Worm (Caenorhabditis elegans) whole organism, L2 larva: ENCODE measurements around the gene C55A1.1.
"Not testable (repeated sequence)": the region's sequence is repeated elsewhere in the genome, so short reads cannot be mapped to it uniquely, and the experiment has no call there.

Experiments
- C34F6.9 ChIP-seq: fragments of 150-350 bp; optimal IDR thresholded peaks from 2 replicates; lab custom pipeline; 2014; ENCODE audit warnings: missing biosample characterization, missing genetic modification characterization
- F13H6.1 ChIP-seq: sonication (generic microtip); optimal IDR thresholded peaks from 2 replicates; lab custom pipeline; 2016; ENCODE audit warnings: missing genetic modification characterization, missing compliant biosample characterization
- ZK546.5 ChIP-seq: sonication (generic microtip); optimal IDR thresholded peaks from 2 replicates; lab custom pipeline; 2017; ENCODE audit warnings: missing biosample characterization, missing genetic modification characterization
- alr-1 ChIP-seq: fragments of 150-350 bp; optimal IDR thresholded peaks from 2 replicates; lab custom pipeline; 2014; ENCODE audit warnings: missing biosample characterization, missing genetic modification characterization
- aly-2 ChIP-seq: fragments of 150-350 bp; optimal IDR thresholded peaks from 2 replicates; lab custom pipeline; 2014; ENCODE audit warnings: missing biosample characterization, missing genetic modification characterization
- ama-1 ChIP-seq: fragments of 150-350 bp; optimal IDR thresholded peaks from 2 replicates; lab custom pipeline; 2018; ENCODE audit warnings: inconsistent platforms
- blmp-1 ChIP-seq: sonication (generic microtip); optimal IDR thresholded peaks from 2 replicates; lab custom pipeline; 2017; ENCODE audit warnings: missing genetic modification characterization, mild to moderate bottlenecking, missing compliant biosample characterization, antibody characterized with exemption, moderate library complexity; ENCODE audit not compliant: insufficient read depth
- ceh-16 ChIP-seq: fragments of 150-350 bp; optimal IDR thresholded peaks from 2 replicates; lab custom pipeline; 2014; ENCODE audit warnings: missing biosample characterization, missing genetic modification characterization
- crh-2 ChIP-seq: sonication (generic microtip); optimal IDR thresholded peaks from 2 replicates; lab custom pipeline; 2017; ENCODE audit warnings: missing biosample characterization, missing genetic modification characterization
- dmd-4 ChIP-seq: sonication (generic microtip); optimal IDR thresholded peaks from 2 replicates; lab custom pipeline; 2017; ENCODE audit warnings: missing biosample characterization, missing genetic modification characterization
- egl-27 ChIP-seq: sonication (generic microtip); optimal IDR thresholded peaks from 3 replicates; lab custom pipeline; 2017; ENCODE audit warnings: missing biosample characterization, missing genetic modification reagents, missing genetic modification characterization
- elt-3 ChIP-seq: sonication (generic microtip); optimal IDR thresholded peaks from 2 replicates; lab custom pipeline; 2017; ENCODE audit warnings: missing biosample characterization, missing genetic modification characterization
- fos-1 ChIP-seq: fragments of 150-350 bp; optimal IDR thresholded peaks from 2 replicates; lab custom pipeline; 2014; ENCODE audit warnings: missing biosample characterization, missing genetic modification characterization
- lin-11 ChIP-seq: fragments of 150-350 bp; sonication (generic microtip); optimal IDR thresholded peaks from 2 replicates; lab custom pipeline; 2014; ENCODE audit warnings: missing biosample characterization, missing genetic modification characterization, inconsistent platforms, mixed read lengths
- lin-13 ChIP-seq: fragments of 150-350 bp; optimal IDR thresholded peaks from 2 replicates; lab custom pipeline; 2014; ENCODE audit warnings: missing biosample characterization, missing genetic modification reagents, missing genetic modification characterization
- lin-39 ChIP-seq: fragments of 150-350 bp; optimal IDR thresholded peaks from 2 replicates; lab custom pipeline; 2014; ENCODE audit warnings: missing biosample characterization, missing genetic modification reagents, missing genetic modification characterization
- lsy-2 ChIP-seq, 2 experiments: fragments of 150-350 bp in 1 of 2; sonication (generic microtip) in 1 of 2; optimal IDR thresholded peaks; 2 replicates each; lab custom pipeline; 2014 to 2017; ENCODE audit warnings: missing biosample characterization in 2 of 2, missing genetic modification characterization in 2 of 2
- mab-5 ChIP-seq: fragments of 150-350 bp; optimal IDR thresholded peaks from 2 replicates; lab custom pipeline; 2014; ENCODE audit warnings: missing biosample characterization, missing genetic modification characterization
- mbf-1 ChIP-seq: sonication (generic microtip); optimal IDR thresholded peaks from 2 replicates; lab custom pipeline; 2017; ENCODE audit warnings: missing biosample characterization, missing genetic modification characterization
- nhr-10 ChIP-seq: sonication (generic microtip); optimal IDR thresholded peaks from 2 replicates; lab custom pipeline; 2017; ENCODE audit warnings: missing biosample characterization, missing genetic modification characterization
- nhr-11 ChIP-seq: fragments of 150-350 bp; optimal IDR thresholded peaks from 2 replicates; lab custom pipeline; 2014; ENCODE audit warnings: missing biosample characterization, missing genetic modification characterization
- nhr-129 ChIP-seq: fragments of 150-350 bp; optimal IDR thresholded peaks from 2 replicates; lab custom pipeline; 2014; ENCODE audit warnings: missing biosample characterization, missing genetic modification characterization
- nhr-21 ChIP-seq: fragments of 150-350 bp; optimal IDR thresholded peaks from 2 replicates; lab custom pipeline; 2014; ENCODE audit warnings: missing biosample characterization, missing genetic modification characterization
- nhr-23 ChIP-seq: fragments of 150-350 bp; optimal IDR thresholded peaks from 2 replicates; lab custom pipeline; 2014; ENCODE audit warnings: missing biosample characterization, missing genetic modification reagents, missing genetic modification characterization
- nhr-237 ChIP-seq: fragments of 150-350 bp; optimal IDR thresholded peaks from 2 replicates; lab custom pipeline; 2014; ENCODE audit warnings: missing biosample characterization, missing genetic modification characterization
- nhr-25 ChIP-seq: fragments of 150-350 bp; sonication (generic microtip); optimal IDR thresholded peaks from 3 replicates; lab custom pipeline; 2014; ENCODE audit warnings: missing biosample characterization, missing genetic modification characterization
- nhr-77 ChIP-seq: fragments of 150-350 bp; optimal IDR thresholded peaks from 2 replicates; lab custom pipeline; 2014; ENCODE audit warnings: missing biosample characterization, missing genetic modification characterization
- peb-1 ChIP-seq: fragments of 150-350 bp; optimal IDR thresholded peaks from 2 replicates; lab custom pipeline; 2014; ENCODE audit warnings: missing biosample characterization, missing genetic modification characterization
- sem-4 ChIP-seq: fragments of 150-350 bp; optimal IDR thresholded peaks from 2 replicates; lab custom pipeline; 2014; ENCODE audit warnings: missing biosample characterization, missing genetic modification reagents, missing genetic modification characterization
- skn-1 ChIP-seq: sonication (generic microtip); optimal IDR thresholded peaks from 2 replicates; lab custom pipeline; 2017; ENCODE audit warnings: missing biosample characterization, missing genetic modification characterization
- sma-3 ChIP-seq: sonication (generic microtip); optimal IDR thresholded peaks from 2 replicates; lab custom pipeline; 2016; ENCODE audit warnings: missing genetic modification reagents, missing genetic modification characterization, missing compliant biosample characterization
- sma-9 ChIP-seq, 2 experiments: fragments of 150-350 bp in 1 of 2; sonication (generic microtip) in 1 of 2; optimal IDR thresholded peaks; 2 replicates each; lab custom pipeline; 2014 to 2016; ENCODE audit warnings: missing genetic modification characterization in 2 of 2, mild to moderate bottlenecking in 1 of 2, missing biosample characterization in 1 of 2, missing compliant biosample characterization in 1 of 2, missing genetic modification reagents in 1 of 2, moderate library complexity in 1 of 2
- snpc-4 ChIP-seq: fragments of 150-350 bp; optimal IDR thresholded peaks from 2 replicates; lab custom pipeline; 2014; ENCODE audit warnings: missing biosample characterization, missing genetic modification characterization
- unc-39 ChIP-seq: fragments of 150-350 bp; optimal IDR thresholded peaks from 2 replicates; lab custom pipeline; 2014; ENCODE audit warnings: missing biosample characterization, missing genetic modification characterization
- unc-55 ChIP-seq: fragments of 150-350 bp; sonication (generic microtip); optimal IDR thresholded peaks from 3 replicates; lab custom pipeline; 2014; ENCODE audit warnings: missing biosample characterization, missing genetic modification reagents, missing genetic modification characterization
- unc-62 ChIP-seq: fragments of 150-350 bp; optimal IDR thresholded peaks from 2 replicates; lab custom pipeline; 2014; ENCODE audit warnings: missing biosample characterization, missing genetic modification reagents, missing genetic modification characterization
- zag-1 ChIP-seq: fragments of 150-350 bp; optimal IDR thresholded peaks from 2 replicates; lab custom pipeline; 2014; ENCODE audit warnings: missing biosample characterization, missing genetic modification characterization
- ztf-11 ChIP-seq: sonication (generic microtip); optimal IDR thresholded peaks from 2 replicates; lab custom pipeline; 2017; ENCODE audit warnings: missing biosample characterization, missing genetic modification characterization
- ztf-4 ChIP-seq: fragments of 150-350 bp; optimal IDR thresholded peaks from 2 replicates; lab custom pipeline; 2014; ENCODE audit warnings: missing biosample characterization, missing genetic modification characterization

C55A1.1 gene

ce11 chrV:15578386-15578785, 43.2 kb upstream of the C55A1.1 start, which contains the start of gene F28F8.9 (continued):
- TF ChIP-seq sma-3 (GFP tag; lab: Kevin White, UChicago) (peak; percentile 4), nhr-21 (tag; lab: Kevin White, UChicago) (no peak), ama-1 (lab: Kevin White, UChicago) (no peak), nhr-77 (tag; lab: Kevin White, UChicago) (no peak), blmp-1 (tag; lab: Kevin White, UChicago) (no peak), egl-27 (tag; lab: Kevin White, UChicago) (no peak), sma-9 (GFP tag; optimal IDR thresholded peaks at IDR 0.05; lab: Kevin White, UChicago) (peak; percentile 39), sma-9 (tag; optimal IDR thresholded peaks at IDR 0.05; lab: Kevin White, UChicago) (no peak), nhr-23 (no peak), elt-3 (tag; lab: Kevin White, UChicago) (no peak), lin-39 (tag; lab: Kevin White, UChicago) (no peak), mbf-1 (no peak), zag-1 (tag; lab: Kevin White, UChicago) (no peak), C34F6.9 (tag; lab: Kevin White, UChicago) (peak; percentile 55), snpc-4 (tag; lab: Kevin White, UChicago) (peak; percentile 36), sem-4 (tag; lab: Kevin White, UChicago) (no peak), ztf-11 (tag; lab: Kevin White, UChicago) (no peak), dmd-4 (tag; lab: Kevin White, UChicago) (no peak), crh-2 (tag; lab: Kevin White, UChicago) (peak; percentile 32), nhr-129 (peak; percentile 66), lin-11 (no peak), F13H6.1 (no peak), mab-5 (tag; lab: Kevin White, UChicago) (no peak), nhr-237 (tag; lab: Kevin White, UChicago) (no peak), nhr-25 (no peak), ZK546.5 (tag; lab: Kevin White, UChicago) (no peak)

- TF ChIP-seq F13H6.1, result peak; percentile 25
- TF ChIP-seq crh-2 (tag; lab: Kevin White, UChicago), result peak; percentile 24
- peak; percentile 65 for TF ChIP-seq unc-55 (GFP tag; lab: Kevin White, UChicago)
- peak; percentile 7 for TF ChIP-seq nhr-129
- TF ChIP-seq lsy-2 (tag; optimal IDR thresholded peaks at IDR 0.05; lab: Kevin White, UChicago), result peak; percentile 65 to 95
- TF ChIP-seq lin-13 (GFP tag; lab: Kevin White, UChicago), result peak; percentile 9
- peak; percentile 49 for TF ChIP-seq sma-3 (GFP tag; lab: Kevin White, UChicago)
These were observed 31.4 kb upstream of the C55A1.1 start, which contains the start of gene F28F8.7 for ce11 chrV:15590183-15590667. Gene F28F8.7 (minus strand): TSS chrV:15590617.

- no peak for TF ChIP-seq nhr-21 (tag; lab: Kevin White, UChicago)
- no peak for TF ChIP-seq fos-1 (tag; lab: Kevin White, UChicago)
- TF ChIP-seq alr-1 (tag; lab: Kevin White, UChicago), result no peak
- TF ChIP-seq unc-62 (GFP tag; lab: Kevin White, UChicago), result no peak
- TF ChIP-seq, all 48 proteins: peak for 0
These were observed 27.0 kb upstream of the C55A1.1 start, which contains the start of gene fbxa-139 for ce11 chrV:15594573-15594972. Gene fbxa-139 (minus strand): TSS chrV:15594673.

ce11 chrV:15599762-15600161, 21.9 kb upstream of the C55A1.1 start, which contains the start of gene B0391.14:
Gene B0391.14 (minus strand): TSS chrV:15599862.
- not testable (repeated sequence) for TF ChIP-seq aly-2, nhr-77, C34F6.9 (tag; lab: Kevin White, UChicago)

ce11 chrV:15602253-15602652, 19.4 kb upstream of the C55A1.1 start, which contains the start of gene fbxa-152:
Gene fbxa-152 (minus strand): TSS chrV:15602353.
- TF ChIP-seq ztf-11 (tag; lab: Kevin White, UChicago) (no peak), ztf-4 (tag; lab: Kevin White, UChicago) (no peak), fos-1 (tag; lab: Kevin White, UChicago) (no peak), nhr-11 (tag; lab: Kevin White, UChicago) (no peak), unc-62 (GFP tag; lab: Kevin White, UChicago) (no peak), unc-39 (tag; lab: Kevin White, UChicago) (no peak), peb-1 (no peak), crh-2 (tag; lab: Kevin White, UChicago) (no peak), ceh-16 (tag; lab: Kevin White, UChicago) (no peak), nhr-10 (no peak), snpc-4 (tag; lab: Kevin White, UChicago) (no peak), skn-1 (tag; lab: Kevin White, UChicago) (no peak), lin-11 (no peak), sma-3 (GFP tag; lab: Kevin White, UChicago) (no peak), lin-39 (tag; lab: Kevin White, UChicago) (no peak), dmd-4 (tag; lab: Kevin White, UChicago) (no peak), nhr-129 (no peak), C34F6.9 (tag; lab: Kevin White, UChicago) (no peak), nhr-25 (no peak), aly-2 (tag; lab: Kevin White, UChicago) (no peak)
